Worm (Caenorhabditis elegans) whole organism, L4 larva: Measurements from ENCODE around the gene K09H11.4.
A peak's percentile ranks its signal among the peaks of the same experiment; 100 is the strongest.

Experiments used
- F26F4.8 ChIP-seq: fragments of 200-800 bp; sonication (Bioruptor generic); conservative IDR thresholded peaks from 2 replicates; pipeline ENCODE4 v1.3.6; 2022; ENCODE audit warnings: missing genetic modification characterization, missing compliant biosample characterization
- T20F7.1 ChIP-seq: fragments of 200-800 bp; sonication (Bioruptor generic); optimal IDR thresholded peaks from 2 replicates; lab custom pipeline; 2018; ENCODE audit warnings: mild to moderate bottlenecking, missing genetic modification characterization, missing compliant biosample characterization
- Y48G9A.11 ChIP-seq: fragments of 200-800 bp; sonication (Bioruptor generic); IDR thresholded peaks from 2 replicates; pipeline ENCODE4 v1.3.6; 2022; ENCODE audit warnings: missing genetic modification reagents, missing genetic modification characterization, missing compliant biosample characterization
- Y5F2A.4 ChIP-seq: fragments of 200-800 bp; sonication (Bioruptor generic); optimal IDR thresholded peaks from 2 replicates; lab custom pipeline; 2018; ENCODE audit warnings: mild to moderate bottlenecking, missing genetic modification characterization, missing compliant biosample characterization
- Y75B8A.6 ChIP-seq: fragments of 200-800 bp; sonication (Bioruptor generic); IDR thresholded peaks from 2 replicates; pipeline ENCODE4 v1.3.6; 2022; ENCODE audit warnings: missing genetic modification reagents, missing genetic modification characterization, missing compliant biosample characterization
- ZK337.2 ChIP-seq: fragments of 200-800 bp; sonication (Bioruptor generic); IDR thresholded peaks from 2 replicates; pipeline ENCODE4 v1.3.6; 2022; ENCODE audit warnings: missing genetic modification reagents, missing genetic modification characterization, missing compliant biosample characterization
- ZK546.5 ChIP-seq, 2 experiments: sonication (generic microtip); optimal IDR thresholded peaks; 2 replicates each; lab custom pipeline; 2017; ENCODE audit warnings: missing biosample characterization in 2 of 2, missing genetic modification characterization in 2 of 2
- aha-1 ChIP-seq: fragments of 150-350 bp; peaks from one replicate; lab custom pipeline; 2014; ENCODE audit warnings: missing biosample characterization, missing genetic modification characterization
- aly-2 ChIP-seq: sonication (generic microtip); optimal IDR thresholded peaks from 2 replicates; lab custom pipeline; 2018; ENCODE audit warnings: missing biosample characterization, missing genetic modification characterization
- attf-4 ChIP-seq: sonication (generic microtip); optimal IDR thresholded peaks from 3 replicates; lab custom pipeline; 2017; ENCODE audit warnings: missing biosample characterization, missing genetic modification characterization
- ceh-28 ChIP-seq: fragments of 150-350 bp; optimal IDR thresholded peaks from 2 replicates; lab custom pipeline; 2014; ENCODE audit warnings: missing biosample characterization, missing genetic modification reagents, missing genetic modification characterization
- ceh-44 ChIP-seq: fragments of 200-800 bp; sonication (Bioruptor generic); IDR thresholded peaks from 2 replicates; pipeline ENCODE4 v1.3.6; 2022; ENCODE audit warnings: missing genetic modification reagents, missing genetic modification characterization, missing compliant biosample characterization
- ceh-62 ChIP-seq: sonication (generic microtip); optimal IDR thresholded peaks from 2 replicates; lab custom pipeline; 2017; ENCODE audit warnings: missing biosample characterization, missing genetic modification characterization
- ces-1 ChIP-seq: fragments of 150-350 bp; sonication (generic microtip); optimal IDR thresholded peaks from 4 replicates; lab custom pipeline; 2014; ENCODE audit warnings: missing biosample characterization, missing genetic modification reagents, missing genetic modification characterization
- cey-2 ChIP-seq: sonication (generic microtip); optimal IDR thresholded peaks from 3 replicates; lab custom pipeline; 2017; ENCODE audit warnings: missing genetic modification characterization, mild to moderate bottlenecking, missing compliant biosample characterization, antibody characterized with exemption, borderline replicate concordance; ENCODE audit not compliant: insufficient read depth
- daf-19 ChIP-seq: fragments of 200-800 bp; sonication (Bioruptor generic); conservative IDR thresholded peaks from 2 replicates; pipeline ENCODE4 v1.3.6; 2022; ENCODE audit warnings: missing genetic modification characterization, missing compliant biosample characterization
- daf-8 ChIP-seq: fragments of 200-800 bp; sonication (Bioruptor generic); IDR thresholded peaks from 2 replicates; pipeline ENCODE4 v1.3.6; 2022; ENCODE audit warnings: missing genetic modification characterization, missing compliant biosample characterization
- dmd-8 ChIP-seq: fragments of 200-800 bp; sonication (Bioruptor generic); IDR thresholded peaks from 2 replicates; pipeline ENCODE4 v1.3.6; 2022; ENCODE audit warnings: missing genetic modification characterization, missing compliant biosample characterization
- dve-1 ChIP-seq: sonication (generic microtip); optimal IDR thresholded peaks from 2 replicates; lab custom pipeline; 2017; ENCODE audit warnings: antibody characterized with exemption, mild to moderate bottlenecking, missing genetic modification characterization, missing compliant biosample characterization; ENCODE audit not compliant: insufficient read depth
- egl-43 ChIP-seq: fragments of 200-800 bp; sonication (Bioruptor generic); IDR thresholded peaks from 2 replicates; pipeline ENCODE4 v1.3.6; 2022; ENCODE audit warnings: missing genetic modification reagents, missing genetic modification characterization, missing compliant biosample characterization
- fos-1 ChIP-seq: fragments of 150-350 bp; optimal IDR thresholded peaks from 2 replicates; lab custom pipeline; 2014; ENCODE audit warnings: missing biosample characterization, missing genetic modification characterization
- hlh-30 ChIP-seq: sonication (generic microtip); optimal IDR thresholded peaks from 2 replicates; lab custom pipeline; 2017; ENCODE audit warnings: antibody characterized with exemption, mild to moderate bottlenecking, missing genetic modification characterization, missing compliant biosample characterization; ENCODE audit not compliant: insufficient read depth
- jun-1 ChIP-seq: fragments of 150-350 bp; optimal IDR thresholded peaks from 2 replicates; lab custom pipeline; 2014; ENCODE audit warnings: missing biosample characterization, missing genetic modification reagents, missing genetic modification characterization
- lim-7 ChIP-seq: fragments of 200-800 bp; sonication (Bioruptor generic); IDR thresholded peaks from 2 replicates; pipeline ENCODE4 v1.3.6; 2022; ENCODE audit warnings: missing genetic modification characterization, missing compliant biosample characterization
- lin-15B ChIP-seq: fragments of 150-350 bp; sonication (generic microtip); optimal IDR thresholded peaks from 3 replicates; lab custom pipeline; 2014; ENCODE audit warnings: missing biosample characterization, missing genetic modification characterization
- lin-29 ChIP-seq: fragments of 200-800 bp; sonication (Bioruptor generic); IDR thresholded peaks from 2 replicates; pipeline ENCODE4 v1.3.6; 2022; ENCODE audit warnings: missing genetic modification reagents, missing genetic modification characterization, missing compliant biosample characterization
- lin-38 ChIP-seq: fragments of 200-800 bp; sonication (Bioruptor generic); IDR thresholded peaks from 2 replicates; pipeline ENCODE4 v1.3.6; 2022; ENCODE audit warnings: missing genetic modification reagents, missing genetic modification characterization, missing compliant biosample characterization
- lir-3 ChIP-seq: sonication (generic microtip); optimal IDR thresholded peaks from 2 replicates; lab custom pipeline; 2016; ENCODE audit warnings: mild to moderate bottlenecking, missing genetic modification characterization, missing compliant biosample characterization
- madf-9 ChIP-seq: fragments of 200-800 bp; sonication (Bioruptor generic); conservative IDR thresholded peaks from 2 replicates; pipeline ENCODE4 v1.3.6; 2022; ENCODE audit warnings: missing genetic modification reagents, missing genetic modification characterization, missing compliant biosample characterization
- mdt-29 ChIP-seq: fragments of 200-800 bp; sonication (Bioruptor generic); IDR thresholded peaks from 2 replicates; pipeline ENCODE4 v1.3.6; 2022; ENCODE audit warnings: missing genetic modification reagents, missing genetic modification characterization, missing compliant biosample characterization
- mxl-2 ChIP-seq: fragments of 200-800 bp; sonication (Bioruptor generic); conservative IDR thresholded peaks from 2 replicates; pipeline ENCODE4 v1.3.6; 2022; ENCODE audit warnings: missing genetic modification reagents, missing genetic modification characterization, missing compliant biosample characterization
- mxl-3 ChIP-seq: fragments of 200-800 bp; sonication (Bioruptor generic); optimal IDR thresholded peaks from 2 replicates; lab custom pipeline; 2018; ENCODE audit warnings: mild to moderate bottlenecking, missing genetic modification characterization, missing compliant biosample characterization
- nhr-10 ChIP-seq: fragments of 150-350 bp; optimal IDR thresholded peaks from 2 replicates; lab custom pipeline; 2014; ENCODE audit warnings: missing biosample characterization, missing genetic modification characterization
- nhr-102 ChIP-seq: sonication (generic microtip); optimal IDR thresholded peaks from 2 replicates; lab custom pipeline; 2016; ENCODE audit warnings: mild to moderate bottlenecking, missing genetic modification characterization, moderate library complexity, missing compliant biosample characterization
- nhr-111 ChIP-seq: fragments of 200-800 bp; sonication (Bioruptor generic); optimal IDR thresholded peaks from 2 replicates; lab custom pipeline; 2018; ENCODE audit warnings: mild to moderate bottlenecking, missing genetic modification characterization, missing compliant biosample characterization
- nhr-25 ChIP-seq: sonication (generic microtip); optimal IDR thresholded peaks from 2 replicates; lab custom pipeline; 2017; ENCODE audit warnings: missing genetic modification characterization, mild to moderate bottlenecking, missing compliant biosample characterization, antibody characterized with exemption, moderate library complexity, borderline replicate concordance; ENCODE audit not compliant: insufficient read depth
- nhr-48 ChIP-seq: sonication (generic microtip); optimal IDR thresholded peaks from 2 replicates; lab custom pipeline; 2016; ENCODE audit warnings: mild to moderate bottlenecking, missing genetic modification characterization, missing compliant biosample characterization
- nhr-76 ChIP-seq: fragments of 150-350 bp; optimal IDR thresholded peaks from 2 replicates; lab custom pipeline; 2014; ENCODE audit warnings: missing biosample characterization, missing genetic modification characterization
- nhr-77 ChIP-seq: fragments of 150-350 bp; optimal IDR thresholded peaks from 2 replicates; lab custom pipeline; 2014; ENCODE audit warnings: missing biosample characterization, missing genetic modification characterization
- pha-4 ChIP-seq, 2 experiments: fragments of 150-350 bp in 1 of 2; fragments of 200-800 bp in 1 of 2; sonication (Bioruptor generic) in 1 of 2; IDR thresholded peaks in 1 of 2; optimal IDR thresholded peaks in 1 of 2; 2 replicates each; pipeline versions ENCODE4 v1.3.6 to Lab custom; 2014 to 2022; ENCODE audit warnings: missing genetic modification characterization in 2 of 2, missing genetic modification reagents in 2 of 2, missing biosample characterization in 1 of 2, missing compliant biosample characterization in 1 of 2
- rbr-2 ChIP-seq: sonication (generic microtip); optimal IDR thresholded peaks from 2 replicates; lab custom pipeline; 2016; ENCODE audit warnings: missing genotype, missing genetic modification characterization, missing compliant biosample characterization
- snpc-1.2 ChIP-seq: fragments of 200-800 bp; sonication (Bioruptor generic); IDR thresholded peaks from 2 replicates; pipeline ENCODE4 v1.3.6; 2022; ENCODE audit warnings: missing genetic modification reagents, missing genetic modification characterization, missing compliant biosample characterization
- spr-3 ChIP-seq: fragments of 200-800 bp; sonication (Bioruptor generic); optimal IDR thresholded peaks from 2 replicates; lab custom pipeline; 2018; ENCODE audit warnings: mild to moderate bottlenecking, missing genetic modification characterization, missing compliant biosample characterization
- tag-97 ChIP-seq: fragments of 200-800 bp; sonication (Bioruptor generic); IDR thresholded peaks from 2 replicates; pipeline ENCODE4 v1.3.6; 2022; ENCODE audit warnings: missing genetic modification characterization, missing compliant biosample characterization
- tra-1 ChIP-seq: fragments of 200-800 bp; sonication (Bioruptor generic); IDR thresholded peaks from 2 replicates; pipeline ENCODE4 v1.3.6; 2022; ENCODE audit warnings: missing genetic modification reagents, missing genetic modification characterization, missing compliant biosample characterization
- unc-130 ChIP-seq: sonication (generic microtip); optimal IDR thresholded peaks from 2 replicates; lab custom pipeline; 2016; ENCODE audit warnings: missing genetic modification reagents, missing genetic modification characterization, missing compliant biosample characterization
- unc-39 ChIP-seq: sonication (generic microtip); optimal IDR thresholded peaks from 2 replicates; lab custom pipeline; 2017; ENCODE audit warnings: missing biosample characterization, missing genetic modification characterization
- zfp-3 ChIP-seq: fragments of 200-800 bp; sonication (Bioruptor generic); conservative IDR thresholded peaks from 2 replicates; pipeline ENCODE4 v1.3.6; 2022; ENCODE audit warnings: missing genetic modification reagents, missing genetic modification characterization, missing compliant biosample characterization
- zip-11 ChIP-seq: fragments of 200-800 bp; sonication (Bioruptor generic); IDR thresholded peaks from 2 replicates; pipeline ENCODE4 v1.3.6; 2022; ENCODE audit warnings: missing genetic modification characterization, missing compliant biosample characterization
- zip-2 ChIP-seq: fragments of 150-350 bp; optimal IDR thresholded peaks from 2 replicates; lab custom pipeline; 2014; ENCODE audit warnings: missing biosample characterization, missing genetic modification characterization

K09H11.4 gene

ce11 chrV:5684534-5684933 lies 41.8 kb downstream of the K09H11.4 start, which contains the start of the genes hmgs-1 and F25B4.4 (continued):
- TF ChIP-seq mdt-29 (GFP tag; lab: Robert Waterston, UW) (no peak), dmd-8 (no peak), nhr-111 (GFP tag; lab: Kevin White, UChicago) (no peak), zfp-3 (GFP tag; lab: Robert Waterston, UW) (peak; percentile 71; the same call in 1 of the 2 replicates), Y5F2A.4 (no peak), lin-29 (no peak), nhr-10 (tag; lab: Kevin White, UChicago) (peak; percentile 1), lin-15B (tag; lab: Kevin White, UChicago) (peak; percentile 26), lim-7 (GFP tag; lab: Robert Waterston, UW) (no peak), nhr-76 (tag; lab: Kevin White, UChicago) (no peak), ZK546.5 (tag; optimal IDR thresholded peaks at IDR 0.05; lab: Kevin White, UChicago) (peak in 1 of 2 experiments; percentile 21), cey-2 (tag; lab: Kevin White, UChicago) (no peak), mxl-3 (peak; percentile 10), aha-1 (tag; lab: Kevin White, UChicago) (peak; percentile 94), T20F7.1 (GFP tag; lab: Kevin White, UChicago) (peak; percentile 85), unc-130 (GFP tag; lab: Kevin White, UChicago) (peak; percentile 64), aly-2 (tag; lab: Kevin White, UChicago) (no peak), nhr-48 (peak; percentile 49), spr-3 (GFP tag; lab: Kevin White, UChicago) (peak; percentile 61), madf-9 (GFP tag; lab: Robert Waterston, UW) (0 out of 2 replicates have a peak, but pooled peaks have one; percentile 26), daf-19 (GFP tag; lab: Robert Waterston, UW) (no peak), ces-1 (GFP tag; lab: Kevin White, UChicago) (peak; percentile 7), lir-3 (no peak), nhr-77 (tag; lab: Kevin White, UChicago) (peak; percentile 93), daf-8 (GFP tag; lab: Robert Waterston, UW) (no peak), fos-1 (tag; lab: Kevin White, UChicago) (no peak), nhr-25 (peak; percentile 50), ZK337.2 (GFP tag; lab: Robert Waterston, UW) (no peak), ceh-62 (tag; lab: Kevin White, UChicago) (no peak), Y48G9A.11 (GFP tag; lab: Robert Waterston, UW) (peak; percentile 49; the same call in 1 of the 2 replicates), unc-39 (tag; lab: Kevin White, UChicago) (no peak), egl-43 (no peak), dve-1 (tag; lab: Kevin White, UChicago) (peak; percentile 94), pha-4 (GFP tag; IDR thresholded peaks at IDR 0.05; lab: Robert Waterston, UW) (peak; percentile 76; the same call in 1 of the 2 replicates), pha-4 (tag; optimal IDR thresholded peaks at IDR 0.05; lab: Kevin White, UChicago) (peak; percentile 77), Y75B8A.6 (no peak), mxl-2 (no peak), tag-97 (GFP tag; lab: Robert Waterston, UW) (no peak), ceh-28 (tag; lab: Kevin White, UChicago) (no peak), zip-11 (GFP tag; lab: Robert Waterston, UW) (no peak), snpc-1.2 (GFP tag; lab: Robert Waterston, UW) (no peak), attf-4 (tag; lab: Kevin White, UChicago) (no peak), lin-38 (GFP tag; lab: Robert Waterston, UW) (peak; percentile 87), jun-1 (tag; lab: Kevin White, UChicago) (peak; percentile 64), rbr-2 (tag; lab: Kevin White, UChicago) (peak; percentile 88), nhr-102 (peak; percentile 67), tra-1 (GFP tag; lab: Robert Waterston, UW) (peak; percentile 79), F26F4.8 (GFP tag; lab: Robert Waterston, UW) (no peak), zip-2 (tag; lab: Kevin White, UChicago) (peak; percentile 31), ceh-44 (GFP tag; lab: Robert Waterston, UW) (0 out of 2 replicates have a peak, but pooled peaks have one; percentile 27), hlh-30 (peak; percentile 85)
